Fruit fly (Drosophila melanogaster) whole organism, wandering third instar larva: Measurements from ENCODE around the gene bt.

ENCODE experiments used
- Abd-B ChIP-seq: fragments of >200 bp; optimal IDR thresholded peaks from 2 replicates; lab custom pipeline; 2017; ENCODE audit warnings: missing biosample characterization, missing genetic modification characterization
- CG32264 ChIP-seq: fragments of 200-800 bp; sonication (Bioruptor generic); optimal IDR thresholded peaks from 2 replicates; lab custom pipeline; 2016; ENCODE audit warnings: missing biosample characterization, missing genetic modification characterization
- Mio ChIP-seq: sonication (Bioruptor generic); optimal IDR thresholded peaks from 2 replicates; lab custom pipeline; 2016; ENCODE audit warnings: missing biosample characterization, missing genetic modification characterization
- br ChIP-seq: fragments of 200-800 bp; sonication (Bioruptor generic); optimal IDR thresholded peaks from 2 replicates; lab custom pipeline; 2016; ENCODE audit warnings: missing biosample characterization, missing genetic modification characterization
- h ChIP-seq: fragments of 200-800 bp; sonication (Bioruptor generic); optimal IDR thresholded peaks from 3 replicates; lab custom pipeline; 2016; ENCODE audit warnings: missing biosample characterization, mild to moderate bottlenecking, missing genetic modification characterization
- lola ChIP-seq: fragments of >200 bp; optimal IDR thresholded peaks from 2 replicates; lab custom pipeline; 2017; ENCODE audit warnings: missing biosample characterization, missing genetic modification characterization
- sage ChIP-seq: fragments of 200-800 bp; sonication (Bioruptor generic); optimal IDR thresholded peaks from 2 replicates; lab custom pipeline; 2016; ENCODE audit warnings: missing biosample characterization, mild to moderate bottlenecking, missing genetic modification characterization

DNA sequence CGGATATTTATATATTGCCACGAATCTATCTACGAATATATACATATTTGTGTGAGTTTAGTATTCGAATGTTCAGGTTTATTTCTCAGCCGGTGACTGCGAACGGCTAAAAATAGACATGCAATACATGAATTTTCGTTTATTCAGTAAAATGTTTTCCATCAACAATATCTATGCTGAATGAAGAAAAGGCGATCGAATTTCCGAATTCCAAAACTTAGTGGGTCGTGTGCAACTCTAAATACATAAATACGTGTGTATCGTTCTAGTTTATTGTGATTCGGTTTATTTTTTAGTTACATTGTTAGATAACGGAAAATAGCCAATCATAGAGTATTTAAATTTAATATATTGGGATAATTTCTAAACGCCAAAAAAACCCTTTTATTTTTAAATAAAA is 885 bp downstream of the bt start:
- no peak for TF ChIP-seq br (GFP tag; lab: Kevin White, UChicago)
- no peak for TF ChIP-seq lola (GFP tag; lab: Kevin White, UChicago)
- no peak for TF ChIP-seq Mio (GFP tag; lab: Kevin White, UChicago)
- TF ChIP-seq h (GFP tag; lab: Kevin White, UChicago), result no peak
- no peak for TF ChIP-seq CG32264 (GFP tag; lab: Kevin White, UChicago)
- TF ChIP-seq sage (GFP tag; lab: Kevin White, UChicago), result no peak
- TF ChIP-seq Abd-B (GFP tag; lab: Kevin White, UChicago), result no peak
